Fruit fly (Drosophila melanogaster) whole organism, wandering third instar larva: ENCODE data around the gene CG17660.
A peak's percentile ranks its signal among the peaks of the same experiment; 100 is the strongest.

Experiments used
- Dif ChIP-seq: fragments of 200-275, 200-300 bp; sonication (Bioruptor generic); optimal IDR thresholded peaks from 2 replicates; lab custom pipeline; 2018; ENCODE audit warnings: missing biosample characterization, missing genetic modification characterization; ENCODE audit not compliant: partially characterized antibody
- GATAd ChIP-seq: sonication (Bioruptor generic); optimal IDR thresholded peaks from 2 replicates; lab custom pipeline; 2016; ENCODE audit warnings: missing biosample characterization, missing genetic modification characterization
- Mio ChIP-seq: sonication (Bioruptor generic); optimal IDR thresholded peaks from 2 replicates; lab custom pipeline; 2016; ENCODE audit warnings: missing biosample characterization, missing genetic modification characterization
- OdsH ChIP-seq: fragments of 200-800 bp; sonication (Bioruptor generic); optimal IDR thresholded peaks from 2 replicates; lab custom pipeline; 2016; ENCODE audit warnings: missing biosample characterization, mild to moderate bottlenecking, missing genetic modification characterization
- Sp1 ChIP-seq: fragments of 200-800 bp; sonication (Bioruptor generic); optimal IDR thresholded peaks from 3 replicates; lab custom pipeline; 2019; ENCODE audit warnings: missing biosample characterization, mild to moderate bottlenecking, missing genetic modification characterization, moderate library complexity
- Vsx2 ChIP-seq: fragments of 200-300, 225-300 bp; sonication (Bioruptor generic); optimal IDR thresholded peaks from 2 replicates; lab custom pipeline; 2018; ENCODE audit warnings: missing biosample characterization, missing genetic modification characterization; ENCODE audit not compliant: partially characterized antibody
- br ChIP-seq: fragments of 200-800 bp; sonication (Bioruptor generic); optimal IDR thresholded peaks from 2 replicates; lab custom pipeline; 2016; ENCODE audit warnings: missing biosample characterization, missing genetic modification characterization
- dmrt93B ChIP-seq: fragments of 200-800 bp; sonication (Bioruptor generic); optimal IDR thresholded peaks from 2 replicates; lab custom pipeline; 2018; ENCODE audit warnings: missing biosample characterization, mild to moderate bottlenecking, missing genetic modification characterization
- ey ChIP-seq: fragments of 200-800 bp; sonication (Bioruptor generic); optimal IDR thresholded peaks from 2 replicates; lab custom pipeline; 2016; ENCODE audit warnings: missing biosample characterization, missing genetic modification characterization
- fru ChIP-seq: fragments of 200-800 bp; sonication (Bioruptor generic); optimal IDR thresholded peaks from 3 replicates; lab custom pipeline; 2016; ENCODE audit warnings: missing biosample characterization, mild to moderate bottlenecking, missing genetic modification characterization
- h ChIP-seq: fragments of 200-800 bp; sonication (Bioruptor generic); optimal IDR thresholded peaks from 3 replicates; lab custom pipeline; 2016; ENCODE audit warnings: missing biosample characterization, mild to moderate bottlenecking, missing genetic modification characterization
- tai ChIP-seq: sonication (Bioruptor generic); optimal IDR thresholded peaks from 2 replicates; lab custom pipeline; 2016; ENCODE audit warnings: missing biosample characterization, missing genetic modification characterization
- woc ChIP-seq: sonication (Bioruptor generic); optimal IDR thresholded peaks from 2 replicates; lab custom pipeline; 2016; ENCODE audit warnings: missing biosample characterization, mild to moderate bottlenecking, missing genetic modification characterization

dm6 chr2L:1670421-1670820, 39.8 kb downstream of the CG17660 start:
- TF ChIP-seq Dif (no peak), GATAd (GFP tag; lab: Kevin White, UChicago) (no peak), woc (no peak), Sp1 (GFP tag; lab: Kevin White, UChicago) (no peak), Vsx2 (GFP tag; lab: Kevin White, UChicago) (peak; percentile 43), ey (GFP tag; lab: Kevin White, UChicago) (no peak), br (GFP tag; lab: Kevin White, UChicago) (no peak), h (GFP tag; lab: Kevin White, UChicago) (no peak), Mio (no peak), OdsH (GFP tag; lab: Kevin White, UChicago) (no peak), fru (no peak), dmrt93B (GFP tag; lab: Kevin White, UChicago) (no peak), tai (GFP tag; lab: Kevin White, UChicago) (no peak)
